Worm (Caenorhabditis elegans): ENCODE results near the gene F43G6.4.

The F43G6.4 gene

DNA sequence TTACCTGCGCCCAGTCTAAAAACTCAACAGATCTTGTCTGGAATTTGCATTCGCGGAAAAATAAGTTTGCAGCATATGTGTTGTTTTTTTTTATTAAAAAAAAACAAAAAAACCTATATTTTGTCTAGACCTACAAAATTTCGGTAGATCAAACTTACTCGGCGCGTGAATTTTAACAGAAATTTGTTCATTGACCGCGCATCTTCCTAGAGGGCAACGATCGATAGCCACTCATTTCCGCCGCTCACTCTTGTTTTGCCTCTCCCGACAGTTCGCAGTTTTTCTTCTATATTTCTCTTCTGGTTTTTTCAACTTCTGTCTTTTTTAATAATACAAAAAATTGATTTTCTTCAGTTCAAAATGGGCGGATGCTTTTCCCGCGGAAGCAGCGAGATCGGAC lies 19.9 kb downstream of the F43G6.4 start, which contains the start of gene F43G6.7:
TSS of gene F43G6.7 (plus strand) at position 355 of the 400 bp plus-strand sequence.
- TF ChIP-seq C34B4.2 (tag; optimal IDR thresholded peaks at IDR 0.05) (no peak), nhr-28 (tag; optimal IDR thresholded peaks at IDR 0.05) (no peak), fkh-4 (tag; optimal IDR thresholded peaks at IDR 0.05; ENCODE audit: borderline replicate concordance) (no peak), ztf-11 (tag; optimal IDR thresholded peaks at IDR 0.05) (no peak), skn-1 (tag; optimal IDR thresholded peaks at IDR 0.05) (no peak), ceh-63 (GFP tag; optimal IDR thresholded peaks at IDR 0.05) (no peak), sup-37 (GFP tag; optimal IDR thresholded peaks at IDR 0.05) (no peak), lin-35 (GFP tag; optimal IDR thresholded peaks at IDR 0.05) (no peak), ztf-4 (tag; optimal IDR thresholded peaks at IDR 0.05) (no peak), alr-1 (tag; optimal IDR thresholded peaks at IDR 0.05; ENCODE audit: borderline replicate concordance) (no peak), aha-1 (tag; optimal IDR thresholded peaks at IDR 0.05) (no peak), irx-1 (tag; optimal IDR thresholded peaks at IDR 0.05) (no peak), nhr-47 (tag; optimal IDR thresholded peaks at IDR 0.05) (no peak), pag-3 (tag; optimal IDR thresholded peaks at IDR 0.05; ENCODE audit: borderline replicate concordance, insufficient read depth) (no peak), swsn-7 (tag; optimal IDR thresholded peaks at IDR 0.05) (no peak), Y116A8C.19 (tag; optimal IDR thresholded peaks at IDR 0.05; ENCODE audit: borderline replicate concordance) (no peak), ceh-88 (GFP tag; IDR thresholded peaks at IDR 0.05) (no peak), F16B12.6 (tag; optimal IDR thresholded peaks at IDR 0.05) (no peak)

DNA sequence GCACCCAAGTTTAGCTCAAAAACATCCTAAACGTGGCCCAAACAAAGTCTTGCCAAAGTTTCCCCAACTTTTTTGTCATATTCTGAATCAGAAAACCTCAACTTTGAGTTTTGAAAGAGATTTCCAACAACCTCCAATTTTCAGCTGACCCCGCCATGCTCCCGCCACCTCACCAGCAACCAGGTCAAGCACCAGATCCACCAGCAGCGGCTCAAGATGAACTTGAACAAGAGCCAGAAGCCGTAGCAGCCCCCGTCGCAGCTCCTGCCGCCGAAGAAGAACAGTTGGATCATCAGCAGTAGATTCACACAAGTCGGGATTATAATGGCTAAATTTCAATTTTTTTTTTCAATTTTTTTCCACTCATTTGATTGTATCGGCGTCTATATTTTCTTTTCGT lies 20.7 kb downstream of the F43G6.4 start:
- no peak for TF ChIP-seq irx-1 (tag; optimal IDR thresholded peaks at IDR 0.05)
- TF ChIP-seq lsy-2 (tag; optimal IDR thresholded peaks at IDR 0.05): no peak
- no peak for TF ChIP-seq ceh-8 (GFP tag; optimal IDR thresholded peaks at IDR 0.05)
- no peak for TF ChIP-seq ztf-11 (tag; optimal IDR thresholded peaks at IDR 0.05)
- no peak for TF ChIP-seq C34B4.2 (tag; optimal IDR thresholded peaks at IDR 0.05)
- no peak for TF ChIP-seq fkh-8 (tag; optimal IDR thresholded peaks at IDR 0.05)
- no peak for TF ChIP-seq efl-1 (optimal IDR thresholded peaks at IDR 0.05)
- TF ChIP-seq efl-1 (GFP tag; optimal IDR thresholded peaks at IDR 0.05 in 1 of 2): no peak
- no peak for TF ChIP-seq snu-23 (GFP tag; optimal IDR thresholded peaks at IDR 0.05)
- TF ChIP-seq nhr-85 (tag): no peak
- no peak for TF ChIP-seq alr-1 (tag; optimal IDR thresholded peaks at IDR 0.05; ENCODE audit: borderline replicate concordance)

ce11 chrII:11813895-11814369 lies 23.4 kb downstream of the F43G6.4 start, which contains the start of gene F43G6.8:
F43G6.8 (minus strand) TSS chrII:11814092.
- TF ChIP-seq efl-1 (optimal IDR thresholded peaks at IDR 0.05): peak; percentile 53 to 64
- TF ChIP-seq efl-1 (GFP tag; optimal IDR thresholded peaks at IDR 0.05 in 1 of 2): peak; percentile 27 to 92
- TF ChIP-seq mab-9 (GFP tag; IDR thresholded peaks at IDR 0.05): 0 out of 2 replicates have a peak, but pooled peaks have one; percentile 33
- no peak for TF ChIP-seq Y116A8C.19 (tag; optimal IDR thresholded peaks at IDR 0.05; ENCODE audit: borderline replicate concordance)
- no peak for TF ChIP-seq zag-1 (tag; optimal IDR thresholded peaks at IDR 0.05)
- TF ChIP-seq lin-15B (tag; optimal IDR thresholded peaks at IDR 0.05): no peak
- TF ChIP-seq xbp-1 (tag; optimal IDR thresholded peaks at IDR 0.05): peak; percentile 18
- no peak for TF ChIP-seq unc-98 (GFP tag; IDR thresholded peaks at IDR 0.05)
- peak; percentile 21 for TF ChIP-seq lin-13 (GFP tag; optimal IDR thresholded peaks at IDR 0.05)
- no peak for TF ChIP-seq aly-2 (tag; optimal IDR thresholded peaks at IDR 0.05)
- TF ChIP-seq pag-3 (tag; optimal IDR thresholded peaks at IDR 0.05; ENCODE audit: borderline replicate concordance, insufficient read depth): no peak
- no peak for TF ChIP-seq alr-1 (tag; optimal IDR thresholded peaks at IDR 0.05; ENCODE audit: borderline replicate concordance)
- TF ChIP-seq unc-86 (tag; optimal IDR thresholded peaks at IDR 0.05): peak; percentile 12
- TF ChIP-seq lin-14 (GFP tag; optimal IDR thresholded peaks at IDR 0.05): peak; percentile 76
- TF ChIP-seq mep-1 (tag; optimal IDR thresholded peaks at IDR 0.05): peak; percentile 71
- peak in 1 of 2 experiments; percentile 76 for TF ChIP-seq mdl-1 (tag; optimal IDR thresholded peaks at IDR 0.05)
- no peak for TF ChIP-seq aha-1 (tag; optimal IDR thresholded peaks at IDR 0.05)
- peak; percentile 58 for TF ChIP-seq unc-130 (tag; optimal IDR thresholded peaks at IDR 0.05)
- TF ChIP-seq nhr-20 (tag; optimal IDR thresholded peaks at IDR 0.05): peak; percentile 59
- TF ChIP-seq nhr-11 (tag; optimal IDR thresholded peaks at IDR 0.05): peak; percentile 55
- TF ChIP-seq lir-3 (tag; optimal IDR thresholded peaks at IDR 0.05; ENCODE audit: poor library complexity): peak; percentile 33
- no peak for TF ChIP-seq tlp-1 (tag; optimal IDR thresholded peaks at IDR 0.05)
- no peak for TF ChIP-seq ceh-63 (GFP tag; optimal IDR thresholded peaks at IDR 0.05)
- TF ChIP-seq rnt-1 (tag; optimal IDR thresholded peaks at IDR 0.05): peak; percentile 56
- no peak for TF ChIP-seq unc-30 (tag; optimal IDR thresholded peaks at IDR 0.05)
- TF ChIP-seq skn-1 (tag; optimal IDR thresholded peaks at IDR 0.05): peak; percentile 21
- TF ChIP-seq fkh-8 (tag; optimal IDR thresholded peaks at IDR 0.05): peak; percentile 75
- no peak for TF ChIP-seq dsc-1 (tag; optimal IDR thresholded peaks at IDR 0.05)
- no peak for TF ChIP-seq irx-1 (tag; optimal IDR thresholded peaks at IDR 0.05)
- TF ChIP-seq egl-13 (tag; optimal IDR thresholded peaks at IDR 0.05): no peak
- no peak for TF ChIP-seq ceh-90 (tag; optimal IDR thresholded peaks at IDR 0.05)
- peak; percentile 37 for TF ChIP-seq C16A3.4 (tag; optimal IDR thresholded peaks at IDR 0.05)
- TF ChIP-seq swsn-7 (tag; optimal IDR thresholded peaks at IDR 0.05): peak; percentile 35
- TF ChIP-seq pqm-1 (tag; optimal IDR thresholded peaks at IDR 0.05): no peak

Data from whole organism, L1 larva.